Worm (Caenorhabditis elegans): ENCODE results near the gene col-120.

ce11 chrIV:9263812-9264320 lies 2.3 kb upstream of the col-120 start, which contains the start of gene flh-1:
- no peak for TF ChIP-seq elt-3 (tag; optimal IDR thresholded peaks at IDR 0.05)
- TF ChIP-seq ama-1 (optimal IDR thresholded peaks at IDR 0.05), result no peak
- TF ChIP-seq fkh-10 (GFP tag; optimal IDR thresholded peaks at IDR 0.05), result no peak
- TF ChIP-seq isw-1 (GFP tag; IDR thresholded peaks at IDR 0.05), result no peak
- TF ChIP-seq nhr-237 (tag; optimal IDR thresholded peaks at IDR 0.05), result no peak
- TF ChIP-seq nhr-11 (tag; optimal IDR thresholded peaks at IDR 0.05), result no peak
- no peak for TF ChIP-seq lin-39 (tag; optimal IDR thresholded peaks at IDR 0.05)
